Worm (Caenorhabditis elegans) whole organism, L1 larva: ENCODE data around the gene Y38E10A.3.

Experiments used
- C04F5.9 ChIP-seq: sonication (generic microtip); optimal IDR thresholded peaks from 2 replicates; lab custom pipeline; 2016; ENCODE audit warnings: missing genetic modification characterization, missing compliant biosample characterization
- C34B4.2 ChIP-seq: sonication (generic microtip); optimal IDR thresholded peaks from 2 replicates; lab custom pipeline; 2017; ENCODE audit warnings: mild to moderate bottlenecking, missing genetic modification characterization, missing compliant biosample characterization
- alr-1 ChIP-seq: fragments of 200-800 bp; sonication (Bioruptor generic); optimal IDR thresholded peaks from 2 replicates; lab custom pipeline; 2018; ENCODE audit warnings: borderline replicate concordance, mild to moderate bottlenecking, missing genetic modification characterization, missing compliant biosample characterization
- aly-2 ChIP-seq: fragments of 150-350 bp; optimal IDR thresholded peaks from 2 replicates; lab custom pipeline; 2014; ENCODE audit warnings: missing biosample characterization, missing genetic modification characterization
- ama-1 ChIP-seq: fragments of 150-350 bp; optimal IDR thresholded peaks from 2 replicates; lab custom pipeline; 2014
- ceh-63 ChIP-seq: fragments of 200-800 bp; sonication (Bioruptor generic); optimal IDR thresholded peaks from 2 replicates; lab custom pipeline; 2018; ENCODE audit warnings: mild to moderate bottlenecking, missing genetic modification characterization, missing compliant biosample characterization
- ceh-82 ChIP-seq, 3 experiments: fragments of 150-350 bp in 1 of 3; sonication (generic microtip) in 2 of 3; optimal IDR thresholded peaks; 2 replicates each; lab custom pipeline; 2014 to 2017; ENCODE audit warnings: missing biosample characterization in 3 of 3, missing genetic modification characterization in 3 of 3
- ceh-90 ChIP-seq: sonication (generic microtip); optimal IDR thresholded peaks from 2 replicates; lab custom pipeline; 2016; ENCODE audit warnings: missing genetic modification characterization, missing compliant biosample characterization
- dpl-1 ChIP-seq, 3 experiments: fragments of 150-350 bp in 2 of 3; sonication (generic microtip) in 1 of 3; optimal IDR thresholded peaks; 2 replicates each; lab custom pipeline; 2014 to 2017; ENCODE audit warnings: missing biosample characterization in 3 of 3, missing genetic modification characterization in 3 of 3, missing genetic modification reagents in 3 of 3
- dsc-1 ChIP-seq: sonication (generic microtip); optimal IDR thresholded peaks from 2 replicates; lab custom pipeline; 2016; ENCODE audit warnings: mild to moderate bottlenecking, missing genetic modification characterization, missing compliant biosample characterization
- egl-13 ChIP-seq: sonication (generic microtip); optimal IDR thresholded peaks from 2 replicates; lab custom pipeline; 2016; ENCODE audit warnings: missing genotype, missing genetic modification reagents, missing genetic modification characterization, missing compliant biosample characterization
- elt-3 ChIP-seq, 6 experiments: fragments of 150-350 bp in 1 of 6; sonication (generic microtip); optimal IDR thresholded peaks; 2 replicates each; lab custom pipeline; 2017 to 2018; ENCODE audit warnings: missing biosample characterization in 6 of 6, missing genetic modification characterization in 6 of 6, inconsistent platforms in 1 of 6
- fkh-10 ChIP-seq: sonication (generic microtip); optimal IDR thresholded peaks from 2 replicates; lab custom pipeline; 2017; ENCODE audit warnings: missing biosample characterization, missing genetic modification reagents, missing genetic modification characterization
- fos-1 ChIP-seq: fragments of 150-350 bp; optimal IDR thresholded peaks from 2 replicates; lab custom pipeline; 2014; ENCODE audit warnings: missing biosample characterization, missing genetic modification characterization
- hlh-17 ChIP-seq: fragments of 200-800 bp; sonication (Bioruptor generic); optimal IDR thresholded peaks from 2 replicates; lab custom pipeline; 2018; ENCODE audit warnings: missing genetic modification characterization, mild to moderate bottlenecking, missing compliant biosample characterization, moderate library complexity, borderline replicate concordance
- hpl-2 ChIP-seq: fragments of 150-350 bp; optimal IDR thresholded peaks from 2 replicates; lab custom pipeline; 2014; ENCODE audit warnings: missing biosample characterization, missing genetic modification reagents, missing genetic modification characterization
- lin-13 ChIP-seq: fragments of 150-350 bp; optimal IDR thresholded peaks from 2 replicates; lab custom pipeline; 2014; ENCODE audit warnings: missing biosample characterization, missing genetic modification reagents, missing genetic modification characterization
- lin-14 ChIP-seq: fragments of 200-800 bp; sonication (Bioruptor generic); optimal IDR thresholded peaks from 2 replicates; lab custom pipeline; 2018; ENCODE audit warnings: mild to moderate bottlenecking, missing genetic modification characterization, moderate library complexity, missing compliant biosample characterization
- lin-35 ChIP-seq, 2 experiments: fragments of 150-350 bp; optimal IDR thresholded peaks; 2 replicates each; lab custom pipeline; 2014; ENCODE audit warnings: missing biosample characterization in 2 of 2, missing genetic modification characterization in 2 of 2, missing genetic modification reagents in 2 of 2
- lsy-2 ChIP-seq, 2 experiments: fragments of 150-350 bp; optimal IDR thresholded peaks; 2 replicates each; lab custom pipeline; 2014; ENCODE audit warnings: missing biosample characterization in 2 of 2, missing genetic modification characterization in 2 of 2
- mab-9 ChIP-seq: fragments of 200-800 bp; sonication (Bioruptor generic); IDR thresholded peaks from 2 replicates; pipeline ENCODE4 v1.3.6; 2022; ENCODE audit warnings: missing genetic modification reagents, missing genetic modification characterization, missing compliant biosample characterization
- mep-1 ChIP-seq: fragments of 150-350 bp; optimal IDR thresholded peaks from 2 replicates; lab custom pipeline; 2014; ENCODE audit warnings: missing biosample characterization, missing genetic modification characterization
- nhr-11 ChIP-seq: fragments of 150-350 bp; optimal IDR thresholded peaks from 2 replicates; lab custom pipeline; 2014; ENCODE audit warnings: missing biosample characterization, missing genetic modification characterization
- nhr-12 ChIP-seq: sonication (generic microtip); optimal IDR thresholded peaks from 2 replicates; lab custom pipeline; 2017; ENCODE audit warnings: missing biosample characterization, missing genetic modification characterization
- nhr-19 ChIP-seq: fragments of 200-800 bp; sonication (Bioruptor generic); conservative IDR thresholded peaks from 2 replicates; pipeline ENCODE4 v1.3.6; 2022; ENCODE audit warnings: missing genetic modification characterization, missing compliant biosample characterization
- nhr-28 ChIP-seq: fragments of 150-350 bp; optimal IDR thresholded peaks from 2 replicates; lab custom pipeline; 2014; ENCODE audit warnings: missing biosample characterization, missing genetic modification characterization
- nhr-47 ChIP-seq: sonication (generic microtip); optimal IDR thresholded peaks from 2 replicates; lab custom pipeline; 2016; ENCODE audit warnings: mild to moderate bottlenecking, missing genetic modification characterization, moderate library complexity, missing compliant biosample characterization
- nhr-71 ChIP-seq: sonication (generic microtip); optimal IDR thresholded peaks from 2 replicates; lab custom pipeline; 2016; ENCODE audit warnings: mild to moderate bottlenecking, missing genetic modification characterization, moderate library complexity, missing compliant biosample characterization
- nhr-76 ChIP-seq: sonication (generic microtip); optimal IDR thresholded peaks from 2 replicates; lab custom pipeline; 2017; ENCODE audit warnings: missing biosample characterization, missing genetic modification characterization
- nhr-77 ChIP-seq: fragments of 150-350 bp; optimal IDR thresholded peaks from 2 replicates; lab custom pipeline; 2014; ENCODE audit warnings: missing biosample characterization, missing genetic modification characterization
- nhr-90 ChIP-seq: sonication (generic microtip); optimal IDR thresholded peaks from 2 replicates; lab custom pipeline; 2016; ENCODE audit warnings: mild to moderate bottlenecking, missing genetic modification characterization, missing compliant biosample characterization; ENCODE audit not compliant: poor library complexity
- pag-3 ChIP-seq: sonication (generic microtip); optimal IDR thresholded peaks from 2 replicates; lab custom pipeline; 2017; ENCODE audit warnings: missing genetic modification characterization, mild to moderate bottlenecking, missing compliant biosample characterization, antibody characterized with exemption, borderline replicate concordance; ENCODE audit not compliant: insufficient read depth
- pax-3 ChIP-seq: fragments of 200-800 bp; sonication (Bioruptor generic); optimal IDR thresholded peaks from 2 replicates; lab custom pipeline; 2018; ENCODE audit warnings: mild to moderate bottlenecking, missing genetic modification characterization, moderate library complexity, missing compliant biosample characterization
- pqm-1 ChIP-seq: sonication (generic microtip); optimal IDR thresholded peaks from 3 replicates; lab custom pipeline; 2017; ENCODE audit warnings: missing biosample characterization, missing genetic modification characterization
- rnt-1 ChIP-seq: sonication (generic microtip); optimal IDR thresholded peaks from 2 replicates; lab custom pipeline; 2016; ENCODE audit warnings: mild to moderate bottlenecking, missing genetic modification characterization, moderate library complexity, missing compliant biosample characterization
- skn-1 ChIP-seq: fragments of 150-350 bp; optimal IDR thresholded peaks from 2 replicates; lab custom pipeline; 2014; ENCODE audit warnings: missing biosample characterization, missing genetic modification characterization
- sup-37 ChIP-seq: fragments of 200-800 bp; sonication (Bioruptor generic); optimal IDR thresholded peaks from 2 replicates; lab custom pipeline; 2018; ENCODE audit warnings: mild to moderate bottlenecking, missing genetic modification characterization, missing compliant biosample characterization
- tlp-1 ChIP-seq: fragments of 150-350 bp; optimal IDR thresholded peaks from 2 replicates; lab custom pipeline; 2014; ENCODE audit warnings: missing biosample characterization, missing genetic modification characterization
- unc-130 ChIP-seq: fragments of 150-350 bp; optimal IDR thresholded peaks from 2 replicates; lab custom pipeline; 2017; ENCODE audit warnings: missing biosample characterization, missing genetic modification characterization, inconsistent platforms
- unc-30 ChIP-seq: sonication (generic microtip); optimal IDR thresholded peaks from 2 replicates; lab custom pipeline; 2017; ENCODE audit warnings: missing biosample characterization, missing genetic modification characterization
- xbp-1 ChIP-seq: sonication (generic microtip); optimal IDR thresholded peaks from 2 replicates; lab custom pipeline; 2016; ENCODE audit warnings: missing genetic modification characterization, missing compliant biosample characterization
- ztf-11 ChIP-seq, 2 experiments: sonication (generic microtip); optimal IDR thresholded peaks; 2 replicates each; lab custom pipeline; 2016 to 2017; ENCODE audit warnings: missing genetic modification characterization in 2 of 2, missing biosample characterization in 1 of 2, missing compliant biosample characterization in 1 of 2

The Y38E10A.3 gene

DNA sequence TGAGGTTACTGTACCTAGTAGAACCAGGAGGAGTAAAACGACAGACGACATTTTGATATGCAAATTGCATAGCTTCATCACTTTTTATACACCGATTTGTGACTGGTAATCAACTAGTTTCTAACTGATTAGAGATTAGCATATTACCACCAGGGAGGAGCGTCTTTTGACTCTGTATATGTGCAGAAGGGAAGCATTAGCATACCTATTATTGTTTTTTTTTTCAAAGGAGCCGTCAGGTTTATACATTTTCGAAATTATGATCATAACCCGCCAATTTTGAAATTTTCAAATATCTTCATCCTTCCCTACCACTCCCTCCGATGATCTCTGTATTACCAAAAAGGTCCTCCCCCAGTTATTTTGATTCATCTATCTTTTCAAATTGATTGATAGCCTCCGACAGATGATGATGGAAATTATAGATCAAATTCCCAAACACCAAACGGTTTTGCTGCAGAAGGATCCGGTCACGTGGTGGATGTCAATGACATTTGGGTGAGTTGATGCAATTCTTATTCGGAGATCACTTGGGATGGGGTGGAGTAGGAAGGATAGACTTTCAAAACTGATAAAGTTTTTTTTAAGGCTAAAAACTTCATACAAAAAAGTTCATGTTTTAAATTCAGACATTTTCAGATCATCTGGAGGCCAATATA, 47.5 kb upstream of the Y38E10A.3 start, which contains the start of gene nspe-8 (continued):
- TF ChIP-seq ztf-11 (tag; optimal IDR thresholded peaks at IDR 0.05; lab: Kevin White, UChicago) (no peak), nhr-76 (tag; lab: Kevin White, UChicago) (no peak), nhr-12 (no peak), lin-14 (GFP tag; lab: Kevin White, UChicago) (peak; percentile 70), pag-3 (tag; lab: Kevin White, UChicago) (no peak), ceh-82 (tag; optimal IDR thresholded peaks at IDR 0.05; lab: Kevin White, UChicago) (no peak), tlp-1 (tag; lab: Kevin White, UChicago) (no peak), dsc-1 (tag; lab: Kevin White, UChicago) (no peak), fkh-10 (GFP tag; lab: Kevin White, UChicago) (no peak), ceh-90 (tag; lab: Kevin White, UChicago) (no peak), ceh-63 (GFP tag; lab: Kevin White, UChicago) (no peak), nhr-28 (tag; lab: Kevin White, UChicago) (no peak), fos-1 (no peak), mab-9 (GFP tag; lab: Robert Waterston, UW) (no peak), rnt-1 (tag; lab: Kevin White, UChicago) (no peak), C34B4.2 (tag; lab: Kevin White, UChicago) (no peak), pqm-1 (no peak), sup-37 (GFP tag; lab: Kevin White, UChicago) (no peak), aly-2 (no peak), C04F5.9 (tag; lab: Kevin White, UChicago) (no peak), egl-13 (tag; lab: Kevin White, UChicago) (no peak), dpl-1 (GFP tag; optimal IDR thresholded peaks at IDR 0.05; lab: Kevin White, UChicago) (peak in 1 of 3 experiments; percentile 34), nhr-77 (tag; lab: Kevin White, UChicago) (no peak), skn-1 (tag; lab: Kevin White, UChicago) (no peak), elt-3 (tag; optimal IDR thresholded peaks at IDR 0.05; lab: Kevin White, UChicago) (peak in 5 of 6 experiments; percentile 60 to 86 (median 75)), lin-35 (GFP tag; optimal IDR thresholded peaks at IDR 0.05; lab: Kevin White, UChicago) (peak in 1 of 2 experiments; percentile 65), unc-30 (tag; lab: Kevin White, UChicago) (no peak), hlh-17 (GFP tag; lab: Kevin White, UChicago) (no peak), xbp-1 (tag; lab: Kevin White, UChicago) (no peak), nhr-71 (tag; lab: Kevin White, UChicago) (peak; percentile 81), nhr-90 (tag; lab: Kevin White, UChicago) (peak; percentile 63), hpl-2 (no peak), pax-3 (tag; lab: Kevin White, UChicago) (no peak), nhr-19 (GFP tag; lab: Robert Waterston, UW) (peak; percentile 44), lsy-2 (tag; optimal IDR thresholded peaks at IDR 0.05; lab: Kevin White, UChicago) (no peak), mep-1 (no peak), nhr-47 (peak; percentile 69), nhr-11 (no peak), ama-1 (lab: Kevin White, UChicago) (no peak), lin-13 (no peak), unc-130 (tag; lab: Kevin White, UChicago) (no peak), alr-1 (tag; lab: Kevin White, UChicago) (no peak)
- TF ChIP-seq, all 84 proteins: peak for 16
